Fruit fly (Drosophila melanogaster): Measurements from ENCODE around the gene CG42635.

DNA sequence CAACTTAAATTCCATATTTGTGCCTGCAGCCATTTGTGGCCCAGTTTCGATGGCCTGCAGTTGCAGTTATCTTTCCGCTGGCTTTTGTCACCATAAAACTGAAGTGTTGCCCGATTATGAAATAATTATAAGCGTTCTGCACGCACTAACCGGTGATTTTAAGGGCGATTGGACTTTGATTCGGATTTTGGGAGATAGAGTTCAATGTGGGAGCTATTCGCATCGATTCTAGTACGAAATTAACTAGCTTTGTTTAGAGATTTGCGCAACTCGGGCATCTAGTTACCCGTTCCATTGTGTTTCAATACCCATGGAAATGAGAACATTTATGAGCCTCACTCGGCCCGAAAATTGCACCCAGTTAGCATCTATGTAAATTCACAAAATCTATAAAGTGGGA lies 1.4 kb upstream of the CG42635 start, which contains the start of gene CG5693:
- TF ChIP-seq Pif1A (GFP tag; optimal IDR thresholded peaks at IDR 0.05), result no peak
- no peak for TF ChIP-seq EcR (GFP tag; optimal IDR thresholded peaks at IDR 0.05)
- TF ChIP-seq rn (GFP tag; IDR thresholded peaks at IDR 0.05), result no peak
- TF ChIP-seq Pif1B (GFP tag; optimal IDR thresholded peaks at IDR 0.05), result no peak
- TF ChIP-seq gl (tag; optimal IDR thresholded peaks at IDR 0.05), result no peak
- TF ChIP-seq CG14655 (GFP tag; optimal IDR thresholded peaks at IDR 0.05), result no peak
- TF ChIP-seq fd96Ca (GFP tag; IDR thresholded peaks at IDR 0.05), result no peak
- no peak for TF ChIP-seq CG17806 (tag; optimal IDR thresholded peaks at IDR 0.05)
- no peak for TF ChIP-seq Ets98B (GFP tag; IDR thresholded peaks at IDR 0.05)
- TF ChIP-seq CG34367 (tag; optimal IDR thresholded peaks at IDR 0.05), result no peak
- no peak for TF ChIP-seq CG9948 (tag; optimal IDR thresholded peaks at IDR 0.05)
- no peak for TF ChIP-seq CG10348 (GFP tag; IDR thresholded peaks at IDR 0.05)
- no peak for TF ChIP-seq CG13204 (GFP tag; optimal IDR thresholded peaks at IDR 0.05)
